Worm (Caenorhabditis elegans) whole organism, mixed stage, embryonic: ENCODE results near the gene srv-34.

Experiments
- M03D4.4 ChIP-seq: sonication (generic microtip); optimal IDR thresholded peaks from 2 replicates; lab custom pipeline; 2017; ENCODE audit warnings: mild to moderate bottlenecking, missing genetic modification characterization, missing compliant biosample characterization
- bed-3 ChIP-seq: fragments of 200-800 bp; sonication (Bioruptor generic); optimal IDR thresholded peaks from 3 replicates; lab custom pipeline; 2018; ENCODE audit warnings: mild to moderate bottlenecking, missing genetic modification characterization, moderate library complexity, missing compliant biosample characterization
- blmp-1 ChIP-seq: fragments of 150-350 bp; optimal IDR thresholded peaks from 2 replicates; lab custom pipeline; 2014; ENCODE audit warnings: missing biosample characterization, missing genetic modification characterization
- ceh-39 ChIP-seq: fragments of 150-350 bp; optimal IDR thresholded peaks from 2 replicates; lab custom pipeline; 2014; ENCODE audit warnings: missing biosample characterization, missing genetic modification characterization
- ceh-83 ChIP-seq: fragments of 200-800 bp; sonication (Bioruptor generic); optimal IDR thresholded peaks from 2 replicates; lab custom pipeline; 2018; ENCODE audit warnings: mild to moderate bottlenecking, missing genetic modification characterization, missing compliant biosample characterization
- ces-1 ChIP-seq: fragments of 150-350 bp; optimal IDR thresholded peaks from 2 replicates; lab custom pipeline; 2014; ENCODE audit warnings: missing biosample characterization, missing genetic modification reagents, missing genetic modification characterization
- cnd-1 ChIP-seq: fragments of 200-800 bp; sonication (Bioruptor generic); optimal IDR thresholded peaks from 2 replicates; lab custom pipeline; 2018; ENCODE audit warnings: mild to moderate bottlenecking, missing genetic modification characterization, missing compliant biosample characterization
- drap-1 ChIP-seq: fragments of 200-800 bp; sonication (Bioruptor generic); optimal IDR thresholded peaks from 3 replicates; lab custom pipeline; 2018; ENCODE audit warnings: mild to moderate bottlenecking, missing genetic modification characterization, missing compliant biosample characterization
- elt-1 ChIP-seq: sonication (generic microtip); optimal IDR thresholded peaks from 2 replicates; lab custom pipeline; 2017; ENCODE audit warnings: missing genetic modification characterization, mild to moderate bottlenecking, missing compliant biosample characterization, antibody characterized with exemption, moderate library complexity, borderline replicate concordance; ENCODE audit not compliant: insufficient read depth
- elt-3 ChIP-seq: fragments of 150-350 bp; optimal IDR thresholded peaks from 2 replicates; lab custom pipeline; 2014; ENCODE audit warnings: missing biosample characterization, missing genetic modification characterization
- flh-1 ChIP-seq: fragments of 200-800 bp; sonication (Bioruptor generic); optimal IDR thresholded peaks from 2 replicates; lab custom pipeline; 2018; ENCODE audit warnings: mild to moderate bottlenecking, missing genetic modification characterization, moderate library complexity, missing compliant biosample characterization
- ham-2 ChIP-seq: fragments of 200-800 bp; sonication (Bioruptor generic); optimal IDR thresholded peaks from 2 replicates; lab custom pipeline; 2018; ENCODE audit warnings: mild to moderate bottlenecking, missing genetic modification characterization, missing compliant biosample characterization
- hlh-1 ChIP-seq: fragments of 150-350 bp; optimal IDR thresholded peaks from 2 replicates; lab custom pipeline; 2014; ENCODE audit warnings: missing biosample characterization, missing genetic modification reagents, missing genetic modification characterization
- lin-13 ChIP-seq: fragments of 150-350 bp; optimal IDR thresholded peaks from 2 replicates; lab custom pipeline; 2014; ENCODE audit warnings: missing biosample characterization, missing genetic modification characterization
- lin-32 ChIP-seq: fragments of 200-800 bp; sonication (Bioruptor generic); optimal IDR thresholded peaks from 2 replicates; lab custom pipeline; 2018; ENCODE audit warnings: mild to moderate bottlenecking, missing genetic modification characterization, missing compliant biosample characterization
- lsy-2 ChIP-seq: fragments of 150-350 bp; optimal IDR thresholded peaks from 2 replicates; lab custom pipeline; 2014; ENCODE audit warnings: missing biosample characterization, missing genetic modification characterization
- mab-5 ChIP-seq: fragments of 150-350 bp; optimal IDR thresholded peaks from 2 replicates; lab custom pipeline; 2014; ENCODE audit warnings: missing biosample characterization, missing genetic modification characterization
- mep-1 ChIP-seq: fragments of 150-350 bp; optimal IDR thresholded peaks from 2 replicates; lab custom pipeline; 2017; ENCODE audit warnings: missing biosample characterization, missing genetic modification reagents, missing genetic modification characterization, inconsistent platforms
- mls-2 ChIP-seq: sonication (generic microtip); optimal IDR thresholded peaks from 2 replicates; lab custom pipeline; 2016; ENCODE audit warnings: mild to moderate bottlenecking, missing genetic modification characterization, moderate library complexity, missing compliant biosample characterization
- nhr-12 ChIP-seq: fragments of 150-350 bp; optimal IDR thresholded peaks from 2 replicates; lab custom pipeline; 2014; ENCODE audit warnings: missing biosample characterization, missing genetic modification characterization
- nhr-2 ChIP-seq: fragments of 150-350 bp; optimal IDR thresholded peaks from 2 replicates; lab custom pipeline; 2014; ENCODE audit warnings: missing biosample characterization, missing genetic modification characterization
- nhr-237 ChIP-seq: fragments of 150-350 bp; optimal IDR thresholded peaks from 2 replicates; lab custom pipeline; 2014; ENCODE audit warnings: missing biosample characterization, missing genetic modification characterization
- nhr-76 ChIP-seq: sonication (generic microtip); optimal IDR thresholded peaks from 2 replicates; lab custom pipeline; 2017; ENCODE audit warnings: missing biosample characterization, missing genetic modification characterization
- pha-4 ChIP-seq: fragments of 150-350 bp; optimal IDR thresholded peaks from 2 replicates; lab custom pipeline; 2018; ENCODE audit warnings: missing biosample characterization, missing genetic modification reagents, missing genetic modification characterization
- sem-2 ChIP-seq: fragments of 200-800 bp; sonication (Bioruptor generic); optimal IDR thresholded peaks from 2 replicates; lab custom pipeline; 2018; ENCODE audit warnings: mild to moderate bottlenecking, missing genetic modification characterization, missing compliant biosample characterization
- snpc-4 ChIP-seq: fragments of 150-350 bp; optimal IDR thresholded peaks from 2 replicates; lab custom pipeline; 2014; ENCODE audit warnings: missing biosample characterization, missing genetic modification characterization
- sptf-1 ChIP-seq: sonication (generic microtip); optimal IDR thresholded peaks from 2 replicates; lab custom pipeline; 2017; ENCODE audit warnings: mild to moderate bottlenecking, missing genetic modification characterization, moderate library complexity, missing compliant biosample characterization
- tbx-8 ChIP-seq: fragments of 200-800 bp; sonication (Bioruptor generic); optimal IDR thresholded peaks from 2 replicates; lab custom pipeline; 2018; ENCODE audit warnings: mild to moderate bottlenecking, missing genetic modification characterization, moderate library complexity, missing compliant biosample characterization
- unc-120 ChIP-seq: sonication (generic microtip); optimal IDR thresholded peaks from 2 replicates; lab custom pipeline; 2017; ENCODE audit warnings: missing genetic modification characterization, missing compliant biosample characterization; ENCODE audit not compliant: poor library complexity, severe bottlenecking
- unc-39 ChIP-seq: fragments of 150-350 bp; optimal IDR thresholded peaks from 2 replicates; lab custom pipeline; 2014; ENCODE audit warnings: missing biosample characterization, missing genetic modification characterization
- unc-62 ChIP-seq: fragments of 150-350 bp; optimal IDR thresholded peaks from 2 replicates; lab custom pipeline; 2014; ENCODE audit warnings: missing biosample characterization, missing genetic modification reagents, missing genetic modification characterization
- zip-8 ChIP-seq: fragments of 150-350 bp; optimal IDR thresholded peaks from 2 replicates; lab custom pipeline; 2014; ENCODE audit warnings: missing biosample characterization, missing genetic modification characterization
- ztf-11 ChIP-seq: fragments of 150-350 bp; optimal IDR thresholded peaks from 2 replicates; lab custom pipeline; 2014; ENCODE audit warnings: missing biosample characterization, missing genetic modification characterization

The srv-34 gene

ce11 chrV:16367575-16367974, 7.0 kb downstream of the srv-34 start, which contains the start of gene W08G11.3:
W08G11.3 (plus strand) TSS chrV:16367681.
- TF ChIP-seq blmp-1 (tag; lab: Kevin White, UChicago): no peak
- TF ChIP-seq zip-8: no peak
- no peak for TF ChIP-seq nhr-76
- TF ChIP-seq ceh-83: no peak
- no peak for TF ChIP-seq ztf-11 (tag; lab: Kevin White, UChicago)
- no peak for TF ChIP-seq ces-1 (GFP tag; lab: Kevin White, UChicago)
- TF ChIP-seq unc-62: no peak
- TF ChIP-seq lin-13 (tag; lab: Kevin White, UChicago): no peak
- TF ChIP-seq unc-39 (tag; lab: Kevin White, UChicago): no peak
- TF ChIP-seq flh-1 (GFP tag; lab: Kevin White, UChicago): no peak
- no peak for TF ChIP-seq nhr-2 (tag; lab: Kevin White, UChicago)
- TF ChIP-seq, all 35 proteins: peak for 0

- TF ChIP-seq elt-1 (no peak), nhr-12 (tag; lab: Kevin White, UChicago) (no peak)
- TF ChIP-seq, all 35 proteins: peak for 0
Observed at ce11 chrV:16361350-16361749, 13.2 kb downstream of the srv-34 start.

ce11 chrV:16357253-16357652, 17.3 kb downstream of the srv-34 start, which contains the start of gene pptr-1:
pptr-1 (plus strand) TSS chrV:16357521.
- TF ChIP-seq nhr-76: no peak
- peak; percentile 5 for TF ChIP-seq elt-3 (tag; lab: Kevin White, UChicago)
- peak; percentile 47 for TF ChIP-seq blmp-1 (tag; lab: Kevin White, UChicago)
- TF ChIP-seq, all 35 proteins: peak for 2

ce11 chrV:16356798-16357197, 17.8 kb downstream of the srv-34 start:
- TF ChIP-seq ztf-11 (tag; lab: Kevin White, UChicago) (no peak), nhr-12 (tag; lab: Kevin White, UChicago) (no peak), sem-2 (GFP tag; lab: Kevin White, UChicago) (no peak), flh-1 (GFP tag; lab: Kevin White, UChicago) (no peak)

ce11 chrV:16355941-16356340, 18.6 kb downstream of the srv-34 start:
- peak; percentile 55 for TF ChIP-seq ham-2 (GFP tag; lab: Kevin White, UChicago)
- TF ChIP-seq sptf-1 (tag; lab: Kevin White, UChicago): peak; percentile 65
- no peak for TF ChIP-seq nhr-76
- TF ChIP-seq mep-1 (tag; lab: Kevin White, UChicago): peak; percentile 42
- TF ChIP-seq blmp-1 (tag; lab: Kevin White, UChicago): peak; percentile 42
- peak; percentile 22 for TF ChIP-seq lsy-2 (tag; lab: Kevin White, UChicago)
- TF ChIP-seq ztf-11 (tag; lab: Kevin White, UChicago): peak; percentile 51
- peak; percentile 59 for TF ChIP-seq unc-120 (tag; lab: Kevin White, UChicago)
- TF ChIP-seq tbx-8: no peak
- no peak for TF ChIP-seq unc-39 (tag; lab: Kevin White, UChicago)
- TF ChIP-seq elt-3 (tag; lab: Kevin White, UChicago): peak; percentile 58
- no peak for TF ChIP-seq nhr-12 (tag; lab: Kevin White, UChicago)
- peak; percentile 85 for TF ChIP-seq nhr-2 (tag; lab: Kevin White, UChicago)
- TF ChIP-seq unc-62: peak; percentile 47
- peak; percentile 37 for TF ChIP-seq drap-1 (GFP tag; lab: Kevin White, UChicago)
- TF ChIP-seq elt-1: no peak
- TF ChIP-seq ces-1 (GFP tag; lab: Kevin White, UChicago): peak; percentile 76
- TF ChIP-seq hlh-1 (tag; lab: Kevin White, UChicago): peak; percentile 22
- TF ChIP-seq lin-13 (tag; lab: Kevin White, UChicago): peak; percentile 42
- peak; percentile 8 for TF ChIP-seq M03D4.4 (tag; lab: Kevin White, UChicago)
- no peak for TF ChIP-seq lin-32 (GFP tag; lab: Kevin White, UChicago)
- no peak for TF ChIP-seq snpc-4
- TF ChIP-seq bed-3 (GFP tag; lab: Kevin White, UChicago): no peak
- TF ChIP-seq nhr-237: peak; percentile 51
- TF ChIP-seq mab-5 (tag; lab: Kevin White, UChicago): no peak
- TF ChIP-seq ceh-39 (tag; lab: Kevin White, UChicago): peak; percentile 49
- TF ChIP-seq mls-2 (tag; lab: Kevin White, UChicago): peak; percentile 77
- TF ChIP-seq sem-2 (GFP tag; lab: Kevin White, UChicago): no peak
- peak; percentile 70 for TF ChIP-seq pha-4 (tag; lab: Kevin White, UChicago)
- TF ChIP-seq cnd-1 (tag; lab: Kevin White, UChicago): peak; percentile 33
